Worm (Caenorhabditis elegans) whole organism, dauer: ENCODE data around the gene gcn-1.

Experiments
- unc-62 ChIP-seq: sonication (generic microtip); optimal IDR thresholded peaks from 2 replicates; lab custom pipeline; 2017; ENCODE audit warnings: missing biosample characterization, missing genetic modification reagents, missing genetic modification characterization

gcn-1 gene

DNA sequence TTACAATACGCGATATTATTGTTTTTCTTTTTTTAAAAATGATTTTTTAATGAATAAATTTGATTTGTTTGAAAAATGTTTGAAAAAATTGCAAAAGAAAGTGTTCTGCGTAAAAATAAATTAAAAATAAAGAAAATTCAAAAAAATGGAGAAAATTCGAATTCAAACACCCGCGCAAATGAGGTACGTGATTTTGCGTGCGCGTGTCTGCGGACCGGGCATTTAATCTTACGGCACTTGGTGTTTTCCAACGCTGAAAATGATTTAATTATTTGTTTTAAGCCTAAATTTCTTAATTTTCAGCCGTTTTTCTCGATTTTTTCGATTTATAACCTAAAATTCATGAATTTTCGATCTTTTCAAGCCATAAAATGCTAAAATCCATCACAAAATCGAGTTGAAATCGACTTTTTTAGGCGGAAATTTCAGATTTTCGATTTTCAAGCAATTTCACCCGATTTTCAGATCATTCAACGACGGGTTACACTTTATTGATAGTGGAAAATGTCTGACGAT lies at the start of gene gcn-1:
gcn-1 (plus strand) TSS at position 466 of the 516 bp plus-strand sequence.
- TF ChIP-seq unc-62, result no peak

DNA sequence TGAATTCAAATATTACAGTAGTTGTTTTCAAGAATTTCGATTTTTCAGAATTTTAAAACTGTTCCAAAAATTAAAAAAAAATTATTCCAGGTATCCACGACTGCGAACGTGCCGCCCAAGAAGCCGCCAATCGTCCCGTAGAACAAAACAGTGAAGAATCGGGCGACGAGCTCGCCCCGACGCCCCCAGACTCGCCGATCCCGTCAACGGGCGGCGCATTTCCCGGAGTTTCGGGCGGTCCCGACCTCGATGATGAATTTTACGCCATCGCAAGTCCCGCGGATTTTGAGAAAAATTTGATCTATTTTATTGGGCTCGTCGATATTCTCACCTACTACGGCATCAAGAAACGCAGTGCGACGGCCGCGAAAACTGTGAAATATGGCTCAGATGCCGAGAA lies 45.8 kb upstream of the gcn-1 start:
- TF ChIP-seq unc-62, result no peak

DNA sequence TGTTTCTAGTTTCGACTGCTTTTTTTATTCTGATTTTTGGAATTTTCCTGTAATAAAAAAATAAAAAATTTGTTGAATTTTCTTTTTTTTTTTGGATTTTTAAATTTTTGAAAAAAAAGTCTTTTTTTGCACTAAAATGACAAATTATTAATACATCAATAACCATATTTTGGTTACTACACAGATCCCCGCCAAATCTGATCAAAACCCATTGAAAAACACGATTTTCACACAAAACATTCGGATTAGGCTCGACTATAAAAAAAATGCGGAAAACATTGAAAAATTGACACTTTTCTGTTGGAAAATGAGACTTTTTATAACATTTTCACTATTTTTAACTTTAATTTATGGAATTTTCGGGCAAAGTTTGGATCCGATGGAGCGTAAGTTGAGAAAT lies 41.5 kb upstream of the gcn-1 start, which contains the start of gene Y48G9A.7:
Y48G9A.7 (plus strand) TSS at position 301 of the 400 bp plus-strand sequence.
- TF ChIP-seq unc-62, result no peak

DNA sequence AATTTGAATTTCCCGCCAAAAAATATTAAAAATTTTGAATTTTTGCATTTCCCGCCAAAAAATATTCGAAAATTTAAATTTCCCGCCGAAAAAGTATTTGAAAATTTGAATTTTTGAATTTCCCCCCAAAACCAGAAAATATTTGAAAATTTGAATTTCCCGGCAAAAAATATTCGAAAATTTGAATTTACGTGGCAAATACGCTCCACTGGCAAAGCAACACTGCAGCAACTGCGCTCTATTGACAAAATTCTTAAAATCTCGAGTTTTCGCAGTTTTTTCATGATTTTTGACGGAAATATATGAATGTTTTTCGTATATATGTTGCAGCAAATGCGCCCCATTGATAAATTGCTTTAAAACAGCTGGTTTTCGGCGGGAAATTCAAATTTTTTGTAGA lies 40.4 kb upstream of the gcn-1 start:
- TF ChIP-seq unc-62, result no peak

DNA sequence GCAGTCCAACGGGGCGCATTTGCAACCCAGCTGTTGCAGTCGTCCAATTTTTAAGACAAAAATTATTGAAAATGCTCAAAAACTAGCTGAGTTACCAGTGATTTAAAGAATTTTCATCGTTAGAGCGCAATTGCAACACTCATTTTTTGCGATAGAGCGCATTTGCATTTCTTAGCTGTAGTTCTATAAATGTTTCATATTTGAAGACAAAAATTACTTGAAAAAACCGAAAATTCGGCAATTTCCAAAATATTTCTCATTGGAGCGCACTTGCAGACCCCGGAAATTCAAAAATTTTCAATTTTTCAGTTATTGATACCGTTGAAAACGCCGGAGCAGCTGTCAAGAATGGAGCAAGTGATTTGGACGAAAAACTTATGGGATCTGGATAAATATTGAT lies 39.7 kb upstream of the gcn-1 start:
- TF ChIP-seq unc-62, result no peak

DNA sequence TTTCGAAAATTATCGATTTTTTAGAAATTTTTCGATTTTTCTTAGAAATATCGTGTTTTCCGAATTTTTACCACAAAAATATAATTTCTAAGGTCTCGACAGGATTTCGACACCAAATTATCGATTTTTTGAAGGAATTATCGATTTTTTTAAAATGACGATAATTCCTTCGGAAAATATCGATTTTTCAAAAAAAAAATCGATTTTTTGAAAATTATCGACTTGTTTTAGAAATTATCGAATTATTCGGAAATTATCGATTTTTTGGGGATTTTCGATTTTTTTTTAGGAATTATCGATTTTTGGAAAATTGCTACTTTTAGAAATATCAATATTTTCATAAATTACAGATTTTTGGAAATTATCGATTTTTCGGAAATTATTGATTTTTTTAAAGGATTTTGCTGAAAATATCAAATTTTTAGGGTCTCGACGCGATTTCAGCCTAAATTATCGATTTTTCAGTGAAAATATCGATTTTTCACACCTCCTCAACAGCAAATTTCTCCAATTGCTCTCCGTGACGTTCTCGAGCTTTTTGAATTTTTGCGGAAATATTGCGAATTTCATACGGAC lies 39.1 kb upstream of the gcn-1 start:
- no peak for TF ChIP-seq unc-62

DNA sequence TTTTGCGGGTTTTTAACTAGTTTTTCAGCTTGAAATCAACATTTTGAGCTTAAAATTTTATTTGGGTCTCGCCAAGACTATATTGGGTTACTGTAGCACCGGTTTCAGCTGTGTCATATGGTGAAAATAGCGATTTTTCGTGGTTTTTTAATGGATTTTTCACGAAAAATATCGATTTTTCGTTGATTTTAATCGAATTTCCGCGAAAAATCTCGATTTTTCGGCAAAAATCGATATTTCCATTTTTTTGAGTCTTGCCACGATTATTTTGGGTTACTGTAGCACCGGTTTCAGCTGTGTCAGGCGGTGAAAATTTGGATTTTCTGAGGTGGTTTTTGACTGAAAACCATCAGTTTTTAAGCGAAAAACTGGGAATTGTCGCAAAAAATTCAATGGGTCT lies 36.4 kb upstream of the gcn-1 start:
- TF ChIP-seq unc-62, result no peak

DNA sequence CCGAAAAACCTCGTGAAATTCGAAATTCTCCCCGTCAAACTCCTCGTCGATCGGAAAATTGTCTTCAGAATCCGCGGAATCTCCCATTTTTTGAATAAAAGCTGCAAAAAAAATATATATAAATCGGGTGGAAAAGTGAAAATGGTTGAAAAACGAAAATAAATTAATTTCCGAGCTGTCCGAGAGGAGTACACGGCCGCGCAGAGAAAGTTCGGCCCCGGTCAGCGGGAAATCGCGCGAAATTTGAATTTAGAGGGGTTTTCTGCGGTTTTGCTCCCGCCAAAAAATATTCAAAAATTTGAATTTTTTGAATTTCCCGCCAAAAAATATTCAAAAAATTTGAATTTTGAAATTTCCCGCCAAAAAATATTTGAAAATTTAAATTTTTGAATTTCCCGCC lies 34.9 kb upstream of the gcn-1 start, which contains the start of gene Y48G9A.11:
Y48G9A.11 (minus strand) TSS at position 101 of the 400 bp plus-strand sequence.
- TF ChIP-seq unc-62, result no peak

DNA sequence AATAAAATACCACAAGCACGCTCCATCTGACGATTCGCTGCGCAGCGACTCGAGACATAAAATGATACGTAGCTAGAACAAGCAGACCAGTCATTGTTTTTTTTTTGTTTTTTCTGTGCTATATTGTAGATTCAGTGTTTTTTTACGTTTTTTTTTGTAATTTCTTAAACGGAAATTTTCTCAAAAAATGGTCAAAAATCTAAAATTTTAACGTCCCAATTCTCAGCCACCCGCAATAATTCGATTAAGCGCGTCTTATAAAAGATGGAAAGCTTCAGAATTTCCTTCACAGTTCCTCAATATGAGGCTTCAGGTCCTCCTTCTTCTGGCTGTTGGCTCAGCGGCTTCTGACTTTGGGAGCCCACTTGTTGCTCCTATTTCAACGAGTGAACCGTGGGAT lies 34.2 kb upstream of the gcn-1 start, which contains the start of gene Y48G9A.6:
Y48G9A.6 (plus strand) TSS at position 301 of the 400 bp plus-strand sequence.
- TF ChIP-seq unc-62, result no peak

DNA sequence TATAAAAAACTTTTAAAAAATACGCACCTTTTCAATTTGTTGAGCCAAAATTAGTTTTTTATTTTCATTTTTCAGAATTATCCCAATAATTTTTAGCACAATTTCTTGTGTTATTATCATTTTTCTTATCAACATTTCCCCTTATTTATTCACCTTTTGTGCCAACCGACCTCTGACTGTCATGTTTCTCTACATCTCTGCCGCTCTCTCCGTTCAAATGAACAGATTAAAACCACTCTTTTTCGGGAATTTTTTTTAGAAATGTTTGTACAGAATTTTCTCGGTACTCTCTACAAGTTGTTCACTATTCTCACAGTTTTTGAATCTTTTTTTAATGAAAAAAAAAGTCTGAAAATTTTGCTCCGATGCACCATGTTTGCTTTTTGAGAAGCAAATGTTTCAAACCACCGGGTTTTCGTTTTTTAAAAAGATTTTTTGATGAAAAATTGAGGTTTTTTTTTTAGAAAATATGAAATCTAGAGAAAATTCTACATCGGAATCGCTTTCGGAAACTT lies 28.0 kb upstream of the gcn-1 start, which contains the start of gene frl-1:
frl-1 (plus strand) TSS at position 465 of the 515 bp plus-strand sequence.
- TF ChIP-seq unc-62, result no peak

DNA sequence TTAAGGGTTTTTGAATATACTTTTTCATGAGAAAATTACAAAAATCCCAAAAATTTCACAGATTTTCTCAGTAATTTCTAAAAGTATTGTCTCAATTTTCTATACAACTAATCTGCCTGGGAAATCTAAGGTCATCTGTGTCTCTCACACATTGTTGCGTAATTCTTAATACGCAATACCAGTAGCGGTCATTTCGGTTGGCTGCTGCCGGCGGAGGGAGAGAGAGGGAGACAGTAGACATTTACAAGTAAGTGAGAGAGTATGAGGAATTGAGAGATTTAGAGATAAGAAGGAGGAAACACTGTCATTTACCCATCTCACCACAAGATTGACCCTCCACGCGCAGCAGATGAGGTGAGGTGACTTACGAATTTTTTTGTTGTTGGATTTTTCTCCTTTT lies 25.8 kb upstream of the gcn-1 start:
- no peak for TF ChIP-seq unc-62

DNA sequence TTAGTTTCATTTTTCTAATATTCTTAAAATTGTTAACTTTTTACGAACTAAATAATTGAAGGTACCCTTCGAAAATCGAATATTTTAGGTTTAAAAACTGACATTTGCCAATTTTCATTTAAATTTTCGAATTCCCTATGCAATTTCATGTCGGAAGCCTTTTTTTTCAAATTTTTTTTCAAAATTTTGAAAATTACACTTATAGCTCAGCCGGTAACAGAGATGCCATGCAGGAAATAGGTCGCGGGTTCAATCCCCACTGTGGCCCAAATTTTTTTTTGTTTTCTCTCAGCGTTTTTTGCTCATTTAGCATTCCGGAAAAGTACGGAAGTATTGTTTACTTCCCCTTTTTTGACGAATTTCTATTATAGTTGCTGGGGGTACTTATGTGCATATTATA lies 22.4 kb upstream of the gcn-1 start:
- no peak for TF ChIP-seq unc-62

DNA sequence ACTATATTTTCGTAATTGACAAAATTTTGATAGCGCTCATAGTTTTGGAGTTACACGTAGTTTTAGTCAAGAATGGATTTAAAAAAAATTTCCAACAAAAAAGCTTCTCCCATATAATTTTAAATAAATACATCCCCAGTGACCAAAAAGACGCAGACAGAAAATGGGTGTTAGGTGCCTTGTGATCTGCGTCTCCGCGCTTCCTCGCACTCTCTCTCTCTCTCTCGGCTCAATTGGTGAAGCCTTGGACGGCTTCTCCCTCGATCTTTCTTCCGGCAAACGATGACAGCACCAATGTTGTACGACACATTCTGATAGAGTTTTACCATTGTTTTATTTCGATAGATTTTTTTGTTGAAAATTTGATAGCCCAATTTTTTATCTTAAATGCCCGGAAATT lies 21.8 kb upstream of the gcn-1 start:
- no peak for TF ChIP-seq unc-62

DNA sequence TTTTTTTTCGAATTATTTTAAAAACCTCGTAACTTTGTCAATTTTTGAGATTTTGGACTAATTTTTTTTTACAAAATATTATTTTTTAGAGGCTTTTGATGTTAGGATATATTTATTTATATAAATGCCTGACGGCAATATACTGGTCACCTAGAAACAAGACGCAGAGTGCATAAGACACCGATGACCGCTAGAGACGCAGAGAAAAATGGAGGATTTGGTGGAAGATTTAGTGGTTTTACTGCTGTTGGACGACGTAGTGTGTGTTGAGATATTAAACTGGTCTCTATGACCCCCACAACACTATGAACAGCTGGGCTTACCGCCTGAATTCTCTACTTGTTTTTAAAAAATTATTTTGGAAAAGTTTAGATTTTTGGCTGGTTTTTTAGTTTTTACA lies 19.7 kb upstream of the gcn-1 start:
- TF ChIP-seq unc-62, result no peak

DNA sequence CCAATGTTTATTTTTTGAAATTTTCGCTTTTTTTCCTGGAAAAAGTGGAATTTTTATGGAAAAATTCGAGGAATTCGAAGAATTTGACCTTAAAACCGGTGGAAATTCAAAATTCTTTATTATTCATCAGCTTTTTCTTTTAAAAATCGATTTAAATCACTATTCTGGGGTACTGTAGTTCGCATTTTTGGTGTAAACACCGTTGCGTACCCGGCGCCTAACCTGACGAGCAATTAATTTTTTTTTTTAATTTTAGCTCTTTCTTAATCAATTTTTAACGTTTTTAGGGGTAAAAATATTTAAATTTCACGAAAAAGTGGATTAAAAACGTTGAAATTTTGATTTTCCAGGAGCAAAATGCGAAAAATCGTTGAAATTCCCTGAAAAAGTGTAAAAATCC lies 17.8 kb upstream of the gcn-1 start:
- TF ChIP-seq unc-62, result no peak

DNA sequence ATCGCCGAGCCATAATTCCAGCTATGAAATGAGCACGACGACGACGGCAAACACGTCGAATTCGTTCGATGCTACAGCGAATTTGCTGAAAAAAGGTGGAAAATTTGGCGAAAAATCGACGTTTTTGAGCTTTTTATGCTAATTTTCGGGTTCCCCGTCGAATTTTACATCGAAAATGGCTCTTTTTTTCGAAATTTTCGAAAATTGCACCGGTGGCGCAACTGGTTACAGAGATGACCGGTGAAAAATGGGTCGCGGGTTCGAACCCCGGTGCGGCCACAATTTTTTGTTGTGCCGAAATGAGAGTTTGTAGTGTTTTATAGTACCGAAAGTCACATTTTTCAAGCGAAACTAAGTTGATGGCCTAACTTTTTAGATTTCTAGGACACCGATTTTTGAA lies 14.3 kb upstream of the gcn-1 start:
- no peak for TF ChIP-seq unc-62

DNA sequence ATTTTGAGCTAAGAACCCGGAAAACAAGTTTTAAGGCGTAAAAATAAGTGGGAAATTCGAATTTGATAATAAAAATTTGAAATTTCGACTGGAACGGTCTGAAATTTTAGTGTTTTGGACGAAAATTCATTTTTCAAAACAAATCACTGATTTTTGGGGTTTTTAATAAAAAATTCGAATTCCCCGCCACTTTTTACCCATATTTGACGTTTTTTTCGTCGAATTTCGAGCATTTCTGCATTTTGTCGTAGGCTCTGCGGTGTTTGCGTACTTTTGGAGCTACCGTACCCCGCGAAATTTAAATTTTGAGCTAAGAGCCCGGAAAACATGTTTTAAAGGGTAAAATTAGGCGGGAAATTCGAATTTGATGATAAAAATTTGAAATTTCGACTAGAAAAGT lies 1.2 kb upstream of the gcn-1 start:
- TF ChIP-seq unc-62, result no peak

DNA sequence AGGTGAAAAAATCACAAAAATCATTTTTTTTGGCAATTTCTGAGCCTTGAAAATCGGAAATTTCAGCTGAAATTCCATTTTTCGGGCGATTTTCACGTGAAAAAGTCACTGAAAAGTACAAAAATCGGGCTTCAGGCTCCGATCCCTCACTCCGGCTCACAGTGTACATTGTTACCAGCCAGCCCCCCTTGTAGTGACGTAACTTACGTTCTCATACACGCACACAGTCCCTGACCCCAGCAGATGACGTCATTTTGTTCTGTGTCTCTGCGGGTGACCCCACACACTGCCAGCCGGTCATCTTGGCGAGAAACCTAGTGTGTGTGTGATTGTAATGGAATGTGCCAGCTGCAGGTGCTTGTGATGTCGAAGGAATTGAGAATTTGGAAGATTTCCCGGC lies 7.4 kb downstream of the gcn-1 start:
- TF ChIP-seq unc-62, result no peak

DNA sequence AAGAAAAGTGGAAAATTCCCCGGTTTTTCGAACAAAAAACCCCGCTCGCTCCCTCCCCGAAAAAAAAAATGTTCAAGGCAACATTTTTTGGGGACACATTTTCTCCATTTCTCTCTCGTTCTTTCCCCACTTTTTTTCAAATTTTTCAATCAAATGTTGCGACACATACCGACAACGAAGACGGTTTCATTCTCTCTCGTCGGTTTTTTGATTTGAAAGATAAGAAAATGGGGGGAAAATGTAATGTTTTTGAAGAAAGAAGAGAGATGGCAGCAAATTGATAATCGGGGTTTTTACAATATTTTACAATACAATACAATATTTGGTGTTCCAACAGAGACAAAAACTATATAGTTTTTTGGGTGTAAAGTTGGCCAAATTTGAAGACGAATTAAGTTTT lies 17.7 kb downstream of the gcn-1 start:
- TF ChIP-seq unc-62, result no peak
